Fruit fly (Drosophila melanogaster) whole organism, embryonic: ENCODE measurements around the gene DAAM.
A peak's percentile ranks its signal among the peaks of the same experiment; 100 is the strongest.

ENCODE experiments used
- BEAF-32 ChIP-seq: fragments of 200-800 bp; sonication (Bioruptor generic); optimal IDR thresholded peaks from 3 replicates; lab custom pipeline; 2017; ENCODE audit warnings: missing biosample characterization, missing genetic modification characterization, mild to moderate bottlenecking, moderate library complexity, missing genetic modification reagents
- CG11247 ChIP-seq: fragments of 200-800 bp; sonication (Bioruptor generic); IDR thresholded peaks from 2 replicates; pipeline ENCODE4 v1.3.6; 2022; ENCODE audit warnings: missing biosample characterization, missing genetic modification characterization
- CG11456 ChIP-seq: fragments of 200-800 bp; sonication (Bioruptor generic); IDR thresholded peaks from 3 replicates; pipeline ENCODE4 v1.3.6; 2022; ENCODE audit warnings: missing biosample characterization, missing genetic modification characterization
- CG13775 ChIP-seq: fragments of 200-800 bp; sonication (Bioruptor generic); optimal IDR thresholded peaks from 3 replicates; lab custom pipeline; 2017; ENCODE audit warnings: missing biosample characterization, mild to moderate bottlenecking, missing genetic modification characterization
- CG15011 ChIP-seq: fragments of 200-800 bp; sonication (Bioruptor generic); optimal IDR thresholded peaks from 3 replicates; lab custom pipeline; 2018; ENCODE audit warnings: missing biosample characterization, mild to moderate bottlenecking, missing genetic modification characterization
- CG1603 ChIP-seq: fragments of 200-800 bp; sonication (Bioruptor generic); optimal IDR thresholded peaks from 2 replicates; lab custom pipeline; 2019; ENCODE audit warnings: missing biosample characterization, mild to moderate bottlenecking, missing genetic modification characterization, moderate library complexity
- CG1647 ChIP-seq: fragments of 200-800 bp; sonication (Bioruptor generic); optimal IDR thresholded peaks from 3 replicates; lab custom pipeline; 2016; ENCODE audit warnings: missing biosample characterization, missing genetic modification characterization
- CG17328 ChIP-seq: fragments of 200-800 bp; sonication (Bioruptor generic); IDR thresholded peaks from 2 replicates; pipeline ENCODE4 v1.3.6; 2022; ENCODE audit warnings: missing biosample characterization, missing genetic modification characterization
- CG18011 ChIP-seq: fragments of 200-800 bp; sonication (Bioruptor generic); optimal IDR thresholded peaks from 2 replicates; lab custom pipeline; 2017; ENCODE audit warnings: missing biosample characterization, missing genetic modification characterization, mild to moderate bottlenecking, moderate library complexity, missing genotype
- CG18764 ChIP-seq: fragments of 200-800 bp; sonication (Bioruptor generic); optimal IDR thresholded peaks from 3 replicates; lab custom pipeline; 2016; ENCODE audit warnings: missing biosample characterization, missing genetic modification characterization
- CG2120 ChIP-seq: fragments of 200-800 bp; sonication (Bioruptor generic); optimal IDR thresholded peaks from 3 replicates; lab custom pipeline; 2016; ENCODE audit warnings: missing biosample characterization, missing genetic modification characterization
- CG31224 ChIP-seq: fragments of 200-800 bp; sonication (Bioruptor generic); IDR thresholded peaks from 2 replicates; pipeline ENCODE4 v1.3.6; 2022; ENCODE audit warnings: missing biosample characterization, missing genetic modification characterization
- CG3281 ChIP-seq: fragments of 200-800 bp; sonication (Bioruptor generic); optimal IDR thresholded peaks from 3 replicates; lab custom pipeline; 2017; ENCODE audit warnings: missing biosample characterization, mild to moderate bottlenecking, missing genetic modification characterization
- CG6272 ChIP-seq: fragments of 200-800 bp; sonication (Bioruptor generic); IDR thresholded peaks from 2 replicates; pipeline ENCODE4 v1.3.6; 2022; ENCODE audit warnings: missing biosample characterization, missing genetic modification characterization
- CG6654 ChIP-seq: fragments of 200-800 bp; sonication (Bioruptor generic); optimal IDR thresholded peaks from 2 replicates; lab custom pipeline; 2017; ENCODE audit warnings: missing biosample characterization, mild to moderate bottlenecking, missing genetic modification characterization
- CG6791 ChIP-seq: fragments of 200-800 bp; sonication (Bioruptor generic); IDR thresholded peaks from 3 replicates; pipeline ENCODE4 v1.3.6; 2022; ENCODE audit warnings: missing biosample characterization, missing genetic modification characterization; ENCODE audit not compliant: partially characterized antibody
- CG7839 ChIP-seq: fragments of 200-800 bp; sonication (Bioruptor generic); optimal IDR thresholded peaks from 3 replicates; lab custom pipeline; 2018; ENCODE audit warnings: missing biosample characterization, mild to moderate bottlenecking, missing genetic modification characterization, moderate library complexity
- CG9817 ChIP-seq: fragments of 200-800 bp; sonication (Bioruptor generic); optimal IDR thresholded peaks from 2 replicates; lab custom pipeline; 2018; ENCODE audit warnings: missing biosample characterization, mild to moderate bottlenecking, missing genetic modification characterization, moderate library complexity
- CG9932 ChIP-seq: fragments of 200-800 bp; sonication (Bioruptor generic); IDR thresholded peaks from 2 replicates; pipeline ENCODE4 v1.3.6; 2022; ENCODE audit warnings: missing biosample characterization, missing genetic modification characterization
- CrebB ChIP-seq: fragments of 200-800 bp; sonication (Bioruptor generic); optimal IDR thresholded peaks from 3 replicates; lab custom pipeline; 2018; ENCODE audit warnings: missing biosample characterization, mild to moderate bottlenecking, missing genetic modification characterization
- Dbx ChIP-seq: fragments of 200-800 bp; sonication (Bioruptor generic); IDR thresholded peaks from 3 replicates; pipeline ENCODE4 v1.3.6; 2022; ENCODE audit warnings: missing biosample characterization, missing genetic modification characterization
- Dll ChIP-seq: fragments of 200-800 bp; sonication (Bioruptor generic); IDR thresholded peaks from 4 replicates; pipeline ENCODE4 v1.3.6; 2022; ENCODE audit warnings: missing biosample characterization, missing genetic modification characterization; ENCODE audit not compliant: partially characterized antibody
- Ets65A ChIP-seq: fragments of 200-800 bp; sonication (Bioruptor generic); peaks from one replicate; lab custom pipeline; 2016; ENCODE audit warnings: missing biosample characterization, missing genetic modification characterization
- Gug ChIP-seq: fragments of 200-800 bp; sonication (Bioruptor generic); IDR thresholded peaks from 4 replicates; pipeline ENCODE4 v1.3.6; 2022; ENCODE audit warnings: missing biosample characterization, missing genetic modification characterization
- H15 ChIP-seq: fragments of 200-800 bp; sonication (Bioruptor generic); IDR thresholded peaks from 3 replicates; pipeline ENCODE4 v1.3.6; 2022; ENCODE audit warnings: missing biosample characterization, missing genetic modification characterization
- Mad ChIP-seq: fragments of 200-800 bp; sonication (Bioruptor generic); optimal IDR thresholded peaks from 2 replicates; lab custom pipeline; 2016; ENCODE audit warnings: missing biosample characterization, missing genetic modification characterization
- Mrtf ChIP-seq: fragments of 200-800 bp; sonication (Bioruptor generic); IDR thresholded peaks from 3 replicates; pipeline ENCODE4 v1.3.6; 2022; ENCODE audit warnings: missing biosample characterization, missing genetic modification characterization
- NC2β ChIP-seq: fragments of 200-800 bp; sonication (Bioruptor generic); optimal IDR thresholded peaks from 2 replicates; lab custom pipeline; 2016; ENCODE audit warnings: missing biosample characterization, missing genetic modification characterization
- Oli ChIP-seq: fragments of 200-800 bp; sonication (Bioruptor generic); optimal IDR thresholded peaks from 2 replicates; lab custom pipeline; 2018; ENCODE audit warnings: missing biosample characterization, mild to moderate bottlenecking, missing genetic modification characterization, moderate library complexity
- Optix ChIP-seq: fragments of 200-800 bp; sonication (Bioruptor generic); IDR thresholded peaks from 3 replicates; pipeline ENCODE4 v1.3.6; 2022; ENCODE audit warnings: missing biosample characterization, missing genetic modification characterization
- Xrp1 ChIP-seq: fragments of 200-800 bp; sonication (Bioruptor generic); IDR thresholded peaks from 2 replicates; pipeline ENCODE4 v1.3.6; 2022; ENCODE audit warnings: missing biosample characterization, missing genetic modification characterization
- YL-1 ChIP-seq: fragments of 200-800 bp; sonication (Bioruptor generic); optimal IDR thresholded peaks from 3 replicates; lab custom pipeline; 2017; ENCODE audit warnings: missing biosample characterization, mild to moderate bottlenecking, missing genetic modification characterization
- bsh ChIP-seq, 2 experiments: fragments of 200-800 bp; sonication (Bioruptor generic); optimal IDR thresholded peaks; 2 replicates each; lab custom pipeline; 2017 to 2018; ENCODE audit warnings: mild to moderate bottlenecking in 2 of 2, missing biosample characterization in 2 of 2, missing genetic modification characterization in 2 of 2, moderate library complexity in 1 of 2
- cwo ChIP-seq: fragments of 200-800 bp; sonication (Bioruptor generic); optimal IDR thresholded peaks from 3 replicates; lab custom pipeline; 2017; ENCODE audit warnings: missing biosample characterization, missing genetic modification characterization, mild to moderate bottlenecking, moderate library complexity, missing genetic modification reagents
- disco-r ChIP-seq: fragments of 200-800 bp; sonication (Bioruptor generic); optimal IDR thresholded peaks from 2 replicates; lab custom pipeline; 2016; ENCODE audit warnings: missing biosample characterization, missing genetic modification characterization
- dmrt99B ChIP-seq: fragments of 200-800 bp; sonication (Bioruptor generic); optimal IDR thresholded peaks from 2 replicates; lab custom pipeline; 2018; ENCODE audit warnings: missing biosample characterization, mild to moderate bottlenecking, missing genetic modification characterization, moderate library complexity
- ems ChIP-seq: fragments of 200-800 bp; sonication (Bioruptor generic); optimal IDR thresholded peaks from 3 replicates; lab custom pipeline; 2016; ENCODE audit warnings: missing biosample characterization, missing genetic modification characterization
- ham ChIP-seq: fragments of 200-800 bp; sonication (Bioruptor generic); IDR thresholded peaks from 2 replicates; pipeline ENCODE4 v1.3.6; 2022; ENCODE audit warnings: missing biosample characterization, missing genetic modification characterization
- jigr1 ChIP-seq: fragments of 200-800 bp; sonication (Bioruptor generic); IDR thresholded peaks from 3 replicates; pipeline ENCODE4 v1.3.6; 2022; ENCODE audit warnings: missing biosample characterization, missing genetic modification characterization
- ken ChIP-seq: fragments of 200-800 bp; sonication (Bioruptor generic); IDR thresholded peaks from 3 replicates; pipeline ENCODE4 v1.3.6; 2022; ENCODE audit warnings: missing biosample characterization, missing genetic modification characterization
- lab ChIP-seq: fragments of 200-800 bp; sonication (Bioruptor generic); optimal IDR thresholded peaks from 3 replicates; lab custom pipeline; 2017; ENCODE audit warnings: missing biosample characterization, missing genetic modification characterization, mild to moderate bottlenecking, moderate library complexity, missing genetic modification reagents
- onecut ChIP-seq: fragments of 200-800 bp; sonication (Bioruptor generic); IDR thresholded peaks from 2 replicates; pipeline ENCODE4 v1.3.6; 2022; ENCODE audit warnings: missing biosample characterization, missing genetic modification characterization
- pb ChIP-seq: fragments of 200-800 bp; sonication (Bioruptor generic); optimal IDR thresholded peaks from 3 replicates; lab custom pipeline; 2016; ENCODE audit warnings: missing biosample characterization, missing genetic modification characterization
- phol ChIP-seq: fragments of 200-800 bp; sonication (Bioruptor generic); optimal IDR thresholded peaks from 3 replicates; lab custom pipeline; 2018; ENCODE audit warnings: missing biosample characterization, mild to moderate bottlenecking, missing genetic modification characterization, moderate library complexity
- row ChIP-seq: fragments of 200-800 bp; sonication (Bioruptor generic); IDR thresholded peaks from 3 replicates; pipeline ENCODE4 v1.3.6; 2022; ENCODE audit warnings: missing biosample characterization, missing genetic modification characterization
- slbo ChIP-seq: fragments of 200-800 bp; sonication (Bioruptor generic); IDR thresholded peaks from 2 replicates; pipeline ENCODE4 v1.3.6; 2022; ENCODE audit warnings: missing biosample characterization, missing genetic modification characterization
- so ChIP-seq: fragments of 200-800 bp; sonication (Bioruptor generic); IDR thresholded peaks from 3 replicates; pipeline ENCODE4 v1.3.6; 2022; ENCODE audit warnings: missing biosample characterization, missing genetic modification characterization
- tap ChIP-seq: fragments of 200-800 bp; optimal IDR thresholded peaks from 3 replicates; lab custom pipeline; 2019; ENCODE audit warnings: missing biosample characterization, mild to moderate bottlenecking, missing genetic modification characterization, moderate library complexity
- usp ChIP-seq: fragments of >200 bp; optimal IDR thresholded peaks from 2 replicates; lab custom pipeline; 2017; ENCODE audit warnings: missing biosample characterization, missing genetic modification characterization
- vvl ChIP-seq: fragments of 200-800 bp; sonication (Bioruptor generic); IDR thresholded peaks from 2 replicates; pipeline ENCODE4 v1.3.6; 2022; ENCODE audit warnings: missing biosample characterization, missing genetic modification characterization
- zen ChIP-seq: fragments of 200-800 bp; sonication (Bioruptor generic); optimal IDR thresholded peaks from 3 replicates; lab custom pipeline; 2018; ENCODE audit warnings: missing biosample characterization, mild to moderate bottlenecking, missing genetic modification characterization, moderate library complexity

Gene DAAM

dm6 chrX:1269700-1270099 is 52.5 kb downstream of the DAAM start (continued):
- no peak for TF ChIP-seq CG6791 (GFP tag; lab: Robert Waterston, UW)
- peak; percentile 34 for TF ChIP-seq dmrt99B (tag; lab: Kevin White, UChicago)
- peak; percentile 14; the same call in 1 of the 4 replicates for TF ChIP-seq Gug
- TF ChIP-seq CG18011 (GFP tag; lab: Kevin White, UChicago) = no peak
- no peak for TF ChIP-seq slbo
- peak; percentile 7 for TF ChIP-seq CG3281 (GFP tag; lab: Kevin White, UChicago)
- TF ChIP-seq CG1603 = peak; percentile 18
- 0 out of 3 replicates have a peak, but pooled peaks have one; percentile 50 for TF ChIP-seq so (GFP tag; lab: Robert Waterston, UW)
- no peak for TF ChIP-seq usp
- TF ChIP-seq ken = 0 out of 3 replicates have a peak, but pooled peaks have one; percentile 41
- TF ChIP-seq Mad = no peak
- TF ChIP-seq disco-r = no peak
- peak; percentile 13 for TF ChIP-seq cwo
- no peak for TF ChIP-seq NC2β (GFP tag; lab: Kevin White, UChicago)
- 0 out of 2 replicates have a peak, but pooled peaks have one; percentile 19 for TF ChIP-seq CG17328 (GFP tag; lab: Robert Waterston, UW)
- TF ChIP-seq CG7839 (tag; lab: Kevin White, UChicago) = peak; percentile 7
- TF ChIP-seq ems (GFP tag; lab: Kevin White, UChicago) = no peak
- TF ChIP-seq jigr1 (GFP tag; lab: Robert Waterston, UW) = no peak
- TF ChIP-seq pb (GFP tag; lab: Kevin White, UChicago) = no peak
- peak; percentile 30; the same call in 1 of the 2 replicates for TF ChIP-seq vvl (GFP tag; lab: Robert Waterston, UW)
- no peak for TF ChIP-seq CG31224 (GFP tag; lab: Robert Waterston, UW)
- TF ChIP-seq row (GFP tag; lab: Robert Waterston, UW) = peak; percentile 45; the same call in 2 of the 3 replicates
- TF ChIP-seq CG1647 (GFP tag; lab: Kevin White, UChicago) = no peak
- TF ChIP-seq Dbx (GFP tag; lab: Robert Waterston, UW) = no peak
- TF ChIP-seq Mrtf (GFP tag; lab: Robert Waterston, UW) = no peak
- no peak for TF ChIP-seq Dll (GFP tag; lab: Robert Waterston, UW)
- TF ChIP-seq lab (GFP tag; lab: Kevin White, UChicago) = peak; percentile 34
- peak; percentile 31 for TF ChIP-seq CG2120 (GFP tag; lab: Kevin White, UChicago)
- TF ChIP-seq CG11247 (GFP tag; lab: Robert Waterston, UW) = 0 out of 2 replicates have a peak, but pooled peaks have one; percentile 9
- TF ChIP-seq CG9932 (GFP tag; lab: Robert Waterston, UW) = peak; percentile 26; the same call in 1 of the 2 replicates
- TF ChIP-seq CG11456 (GFP tag; lab: Robert Waterston, UW) = 0 out of 3 replicates have a peak, but pooled peaks have one; percentile 32
- TF ChIP-seq CrebB = no peak
- no peak for TF ChIP-seq CG6654 (GFP tag; lab: Kevin White, UChicago)
- TF ChIP-seq Optix (GFP tag; lab: Robert Waterston, UW) = peak; percentile 30; the same call in 1 of the 3 replicates
- peak in 1 of 2 experiments; percentile 2 for TF ChIP-seq bsh (GFP tag; optimal IDR thresholded peaks at IDR 0.05; lab: Kevin White, UChicago)
- TF ChIP-seq CG9817 (tag; lab: Kevin White, UChicago) = peak; percentile 2
- TF ChIP-seq CG13775 (GFP tag; lab: Kevin White, UChicago) = no peak
- no peak for TF ChIP-seq BEAF-32 (GFP tag; lab: Kevin White, UChicago)
- TF ChIP-seq CG15011 (GFP tag; lab: Kevin White, UChicago) = no peak
- TF ChIP-seq phol (tag; lab: Kevin White, UChicago) = no peak
- TF ChIP-seq zen (tag; lab: Kevin White, UChicago) = no peak
- no peak for TF ChIP-seq CG18764
- peak; percentile 51; the same call in 1 of the 3 replicates for TF ChIP-seq H15
- TF ChIP-seq tap = peak; percentile 27
- TF ChIP-seq YL-1 (GFP tag; lab: Kevin White, UChicago) = no peak
- TF ChIP-seq Oli (tag; lab: Kevin White, UChicago) = peak; percentile 37
- 0 out of 2 replicates have a peak, but pooled peaks have one; percentile 16 for TF ChIP-seq onecut (GFP tag; lab: Robert Waterston, UW)
- TF ChIP-seq CG6272 = 0 out of 2 replicates have a peak, but pooled peaks have one; percentile 25
- TF ChIP-seq Xrp1 (GFP tag; lab: Robert Waterston, UW) = 0 out of 2 replicates have a peak, but pooled peaks have one; percentile 29
- TF ChIP-seq ham (GFP tag; lab: Robert Waterston, UW) = no peak
- TF ChIP-seq Ets65A (GFP tag; lab: Kevin White, UChicago) = peak; percentile 39
